Worm (Caenorhabditis elegans) whole organism, L1 larva: ENCODE results near the gene cyn-4.
A peak's percentile ranks its signal among the peaks of the same experiment; 100 is the strongest.

ENCODE experiments used
- C04F5.9 ChIP-seq: sonication (generic microtip); optimal IDR thresholded peaks from 2 replicates; lab custom pipeline; 2016; ENCODE audit warnings: missing genetic modification characterization, missing compliant biosample characterization
- C34B4.2 ChIP-seq: sonication (generic microtip); optimal IDR thresholded peaks from 2 replicates; lab custom pipeline; 2017; ENCODE audit warnings: mild to moderate bottlenecking, missing genetic modification characterization, missing compliant biosample characterization
- Y116A8C.19 ChIP-seq: sonication (generic microtip); optimal IDR thresholded peaks from 2 replicates; lab custom pipeline; 2016; ENCODE audit warnings: missing compliant biosample characterization, missing genetic modification characterization, borderline replicate concordance
- aha-1 ChIP-seq: fragments of 150-350 bp; optimal IDR thresholded peaks from 2 replicates; lab custom pipeline; 2014; ENCODE audit warnings: missing biosample characterization, missing genetic modification characterization
- alr-1 ChIP-seq: fragments of 200-800 bp; sonication (Bioruptor generic); optimal IDR thresholded peaks from 2 replicates; lab custom pipeline; 2018; ENCODE audit warnings: borderline replicate concordance, mild to moderate bottlenecking, missing genetic modification characterization, missing compliant biosample characterization
- aly-2 ChIP-seq: fragments of 150-350 bp; optimal IDR thresholded peaks from 2 replicates; lab custom pipeline; 2014; ENCODE audit warnings: missing biosample characterization, missing genetic modification characterization
- ceh-63 ChIP-seq: fragments of 200-800 bp; sonication (Bioruptor generic); optimal IDR thresholded peaks from 2 replicates; lab custom pipeline; 2018; ENCODE audit warnings: mild to moderate bottlenecking, missing genetic modification characterization, missing compliant biosample characterization
- ceh-8 ChIP-seq: fragments of 200-800 bp; sonication (Bioruptor generic); optimal IDR thresholded peaks from 2 replicates; lab custom pipeline; 2018; ENCODE audit warnings: mild to moderate bottlenecking, missing genetic modification characterization, moderate library complexity, missing compliant biosample characterization
- ceh-82 ChIP-seq, 3 experiments: fragments of 150-350 bp in 1 of 3; sonication (generic microtip) in 2 of 3; optimal IDR thresholded peaks; 2 replicates each; lab custom pipeline; 2014 to 2017; ENCODE audit warnings: missing biosample characterization in 3 of 3, missing genetic modification characterization in 3 of 3
- ceh-88 ChIP-seq: fragments of 200-800 bp; sonication (Bioruptor generic); IDR thresholded peaks from 2 replicates; pipeline ENCODE4 v1.3.6; 2022; ENCODE audit warnings: missing genetic modification characterization, missing compliant biosample characterization
- ces-1 ChIP-seq: fragments of 150-350 bp; optimal IDR thresholded peaks from 2 replicates; lab custom pipeline; 2014; ENCODE audit warnings: missing biosample characterization, missing genetic modification reagents, missing genetic modification characterization
- dpl-1 ChIP-seq, 3 experiments: fragments of 150-350 bp in 2 of 3; sonication (generic microtip) in 1 of 3; optimal IDR thresholded peaks; 2 replicates each; lab custom pipeline; 2014 to 2017; ENCODE audit warnings: missing biosample characterization in 3 of 3, missing genetic modification characterization in 3 of 3, missing genetic modification reagents in 3 of 3
- dsc-1 ChIP-seq: sonication (generic microtip); optimal IDR thresholded peaks from 2 replicates; lab custom pipeline; 2016; ENCODE audit warnings: mild to moderate bottlenecking, missing genetic modification characterization, missing compliant biosample characterization
- efl-3 ChIP-seq: fragments of 200-800 bp; sonication (Bioruptor generic); optimal IDR thresholded peaks from 2 replicates; lab custom pipeline; 2018; ENCODE audit warnings: mild to moderate bottlenecking, missing genetic modification characterization, missing compliant biosample characterization
- elt-3 ChIP-seq, 6 experiments: fragments of 150-350 bp in 1 of 6; sonication (generic microtip); optimal IDR thresholded peaks; 2 replicates each; lab custom pipeline; 2017 to 2018; ENCODE audit warnings: missing biosample characterization in 6 of 6, missing genetic modification characterization in 6 of 6, inconsistent platforms in 1 of 6
- fkh-4 ChIP-seq: sonication (generic microtip); optimal IDR thresholded peaks from 2 replicates; lab custom pipeline; 2016; ENCODE audit warnings: missing compliant biosample characterization, missing genetic modification characterization, borderline replicate concordance
- fkh-8 ChIP-seq: sonication (generic microtip); optimal IDR thresholded peaks from 2 replicates; lab custom pipeline; 2016; ENCODE audit warnings: mild to moderate bottlenecking, missing genetic modification characterization, missing compliant biosample characterization
- hlh-17 ChIP-seq: fragments of 200-800 bp; sonication (Bioruptor generic); optimal IDR thresholded peaks from 2 replicates; lab custom pipeline; 2018; ENCODE audit warnings: missing genetic modification characterization, mild to moderate bottlenecking, missing compliant biosample characterization, moderate library complexity, borderline replicate concordance
- hlh-4 ChIP-seq: sonication (generic microtip); optimal IDR thresholded peaks from 2 replicates; lab custom pipeline; 2016; ENCODE audit warnings: mild to moderate bottlenecking, missing genetic modification characterization, missing compliant biosample characterization
- hpl-2 ChIP-seq: fragments of 150-350 bp; optimal IDR thresholded peaks from 2 replicates; lab custom pipeline; 2014; ENCODE audit warnings: missing biosample characterization, missing genetic modification reagents, missing genetic modification characterization
- isw-1 ChIP-seq: fragments of 200-800 bp; sonication (Bioruptor generic); IDR thresholded peaks from 2 replicates; pipeline ENCODE4 v1.3.6; 2022; ENCODE audit warnings: missing genetic modification characterization, missing compliant biosample characterization
- lin-13 ChIP-seq: fragments of 150-350 bp; optimal IDR thresholded peaks from 2 replicates; lab custom pipeline; 2014; ENCODE audit warnings: missing biosample characterization, missing genetic modification reagents, missing genetic modification characterization
- lin-14 ChIP-seq: fragments of 200-800 bp; sonication (Bioruptor generic); optimal IDR thresholded peaks from 2 replicates; lab custom pipeline; 2018; ENCODE audit warnings: mild to moderate bottlenecking, missing genetic modification characterization, moderate library complexity, missing compliant biosample characterization
- lin-15B ChIP-seq: fragments of 150-350 bp; sonication (generic microtip); optimal IDR thresholded peaks from 3 replicates; lab custom pipeline; 2014; ENCODE audit warnings: missing biosample characterization, missing genetic modification characterization
- lin-35 ChIP-seq, 2 experiments: fragments of 150-350 bp; optimal IDR thresholded peaks; 2 replicates each; lab custom pipeline; 2014; ENCODE audit warnings: missing biosample characterization in 2 of 2, missing genetic modification characterization in 2 of 2, missing genetic modification reagents in 2 of 2
- lin-39 ChIP-seq: fragments of 150-350 bp; optimal IDR thresholded peaks from 2 replicates; lab custom pipeline; 2014; ENCODE audit warnings: missing biosample characterization, missing genetic modification reagents, missing genetic modification characterization
- lir-3 ChIP-seq: sonication (generic microtip); optimal IDR thresholded peaks from 2 replicates; lab custom pipeline; 2016; ENCODE audit warnings: mild to moderate bottlenecking, missing genetic modification characterization, moderate library complexity, missing compliant biosample characterization; ENCODE audit not compliant: poor library complexity
- lsy-2 ChIP-seq, 2 experiments: fragments of 150-350 bp; optimal IDR thresholded peaks; 2 replicates each; lab custom pipeline; 2014; ENCODE audit warnings: missing biosample characterization in 2 of 2, missing genetic modification characterization in 2 of 2
- mab-9 ChIP-seq: fragments of 200-800 bp; sonication (Bioruptor generic); IDR thresholded peaks from 2 replicates; pipeline ENCODE4 v1.3.6; 2022; ENCODE audit warnings: missing genetic modification reagents, missing genetic modification characterization, missing compliant biosample characterization
- mef-2 ChIP-seq: fragments of 150-350 bp; optimal IDR thresholded peaks from 2 replicates; lab custom pipeline; 2014; ENCODE audit warnings: missing biosample characterization, missing genetic modification characterization
- nhr-11 ChIP-seq: fragments of 150-350 bp; optimal IDR thresholded peaks from 2 replicates; lab custom pipeline; 2014; ENCODE audit warnings: missing biosample characterization, missing genetic modification characterization
- nhr-12 ChIP-seq: sonication (generic microtip); optimal IDR thresholded peaks from 2 replicates; lab custom pipeline; 2017; ENCODE audit warnings: missing biosample characterization, missing genetic modification characterization
- nhr-19 ChIP-seq: fragments of 200-800 bp; sonication (Bioruptor generic); conservative IDR thresholded peaks from 2 replicates; pipeline ENCODE4 v1.3.6; 2022; ENCODE audit warnings: missing genetic modification characterization, missing compliant biosample characterization
- nhr-20 ChIP-seq: sonication (generic microtip); optimal IDR thresholded peaks from 2 replicates; lab custom pipeline; 2016; ENCODE audit warnings: mild to moderate bottlenecking, missing genetic modification characterization, missing compliant biosample characterization
- nhr-71 ChIP-seq: sonication (generic microtip); optimal IDR thresholded peaks from 2 replicates; lab custom pipeline; 2016; ENCODE audit warnings: mild to moderate bottlenecking, missing genetic modification characterization, moderate library complexity, missing compliant biosample characterization
- nhr-77 ChIP-seq: fragments of 150-350 bp; optimal IDR thresholded peaks from 2 replicates; lab custom pipeline; 2014; ENCODE audit warnings: missing biosample characterization, missing genetic modification characterization
- nhr-84 ChIP-seq: sonication (generic microtip); optimal IDR thresholded peaks from 2 replicates; lab custom pipeline; 2017; ENCODE audit warnings: missing biosample characterization, missing genetic modification characterization
- nhr-90 ChIP-seq: sonication (generic microtip); optimal IDR thresholded peaks from 2 replicates; lab custom pipeline; 2016; ENCODE audit warnings: mild to moderate bottlenecking, missing genetic modification characterization, missing compliant biosample characterization; ENCODE audit not compliant: poor library complexity
- pag-3 ChIP-seq: sonication (generic microtip); optimal IDR thresholded peaks from 2 replicates; lab custom pipeline; 2017; ENCODE audit warnings: missing genetic modification characterization, mild to moderate bottlenecking, missing compliant biosample characterization, antibody characterized with exemption, borderline replicate concordance; ENCODE audit not compliant: insufficient read depth
- pqm-1 ChIP-seq: sonication (generic microtip); optimal IDR thresholded peaks from 3 replicates; lab custom pipeline; 2017; ENCODE audit warnings: missing biosample characterization, missing genetic modification characterization
- skn-1 ChIP-seq: fragments of 150-350 bp; optimal IDR thresholded peaks from 2 replicates; lab custom pipeline; 2014; ENCODE audit warnings: missing biosample characterization, missing genetic modification characterization
- sup-37 ChIP-seq: fragments of 200-800 bp; sonication (Bioruptor generic); optimal IDR thresholded peaks from 2 replicates; lab custom pipeline; 2018; ENCODE audit warnings: mild to moderate bottlenecking, missing genetic modification characterization, missing compliant biosample characterization
- swsn-7 ChIP-seq: sonication (generic microtip); optimal IDR thresholded peaks from 2 replicates; lab custom pipeline; 2016; ENCODE audit warnings: missing genetic modification characterization, missing compliant biosample characterization
- tbx-2 ChIP-seq: sonication (generic microtip); optimal IDR thresholded peaks from 2 replicates; lab custom pipeline; 2016; ENCODE audit warnings: missing genetic modification characterization, missing compliant biosample characterization
- unc-30 ChIP-seq: sonication (generic microtip); optimal IDR thresholded peaks from 2 replicates; lab custom pipeline; 2017; ENCODE audit warnings: missing biosample characterization, missing genetic modification characterization
- unc-62 ChIP-seq: fragments of 150-350 bp; optimal IDR thresholded peaks from 2 replicates; lab custom pipeline; 2014; ENCODE audit warnings: missing biosample characterization, missing genetic modification reagents, missing genetic modification characterization
- unc-98 ChIP-seq: fragments of 200-800 bp; sonication (Bioruptor generic); IDR thresholded peaks from 2 replicates; pipeline ENCODE4 v1.3.6; 2022; ENCODE audit warnings: missing genetic modification characterization, missing compliant biosample characterization
- vab-15 ChIP-seq: sonication (generic microtip); optimal IDR thresholded peaks from 2 replicates; lab custom pipeline; 2017; ENCODE audit warnings: missing genotype, mild to moderate bottlenecking, missing genetic modification characterization, missing compliant biosample characterization
- xbp-1 ChIP-seq: sonication (generic microtip); optimal IDR thresholded peaks from 2 replicates; lab custom pipeline; 2016; ENCODE audit warnings: missing genetic modification characterization, missing compliant biosample characterization

The cyn-4 gene

DNA sequence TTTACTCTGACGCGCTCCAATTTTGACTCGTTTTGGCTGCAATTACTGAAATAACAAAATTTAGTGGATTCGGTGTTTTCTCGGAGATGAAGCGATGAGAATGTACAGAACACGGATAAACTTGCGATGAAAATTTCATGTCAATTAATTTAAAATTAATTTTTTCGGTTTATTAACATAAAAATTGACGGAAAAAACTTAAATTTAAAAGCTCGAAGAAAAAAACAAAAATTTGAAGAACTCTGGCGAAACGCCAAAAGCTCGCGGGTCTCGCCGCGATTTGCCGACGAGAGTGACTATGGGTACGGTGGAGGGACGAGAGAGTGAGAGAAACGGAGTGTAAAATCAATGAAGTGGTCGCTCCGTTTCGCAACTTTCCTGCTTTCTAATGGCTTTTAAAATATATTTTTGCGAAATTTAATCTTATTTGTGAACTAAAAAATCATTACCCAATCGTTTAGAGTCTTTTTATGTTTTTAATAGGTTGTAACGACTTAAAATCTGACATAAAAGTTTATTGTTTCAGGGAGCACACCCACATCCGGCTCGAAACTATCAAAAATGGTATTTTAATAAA, 3.7 kb downstream of the cyn-4 start, which contains the start of the genes gmps-1 and cap-2 (continued):
- TF ChIP-seq ceh-88 (GFP tag; lab: Robert Waterston, UW) (peak; percentile 92), lir-3 (peak; percentile 91), lin-35 (GFP tag; optimal IDR thresholded peaks at IDR 0.05; lab: Kevin White, UChicago) (peak; percentile 86 to 91), nhr-77 (peak; percentile 90), ceh-63 (no peak), lin-13 (peak; percentile 95), nhr-90 (tag; lab: Kevin White, UChicago) (peak; percentile 96), aly-2 (peak; percentile 93), nhr-11 (tag; lab: Kevin White, UChicago) (peak; percentile 92), mab-9 (GFP tag; lab: Robert Waterston, UW) (peak; percentile 95), nhr-20 (peak; percentile 98), ceh-8 (GFP tag; lab: Kevin White, UChicago) (peak; percentile 94), aha-1 (tag; lab: Kevin White, UChicago) (peak; percentile 85), alr-1 (tag; lab: Kevin White, UChicago) (no peak), xbp-1 (peak; percentile 96), lsy-2 (tag; optimal IDR thresholded peaks at IDR 0.05; lab: Kevin White, UChicago) (peak; percentile 100), hpl-2 (GFP tag; lab: Kevin White, UChicago) (peak; percentile 91), lin-39 (peak; percentile 97), lin-14 (GFP tag; lab: Kevin White, UChicago) (peak; percentile 96), nhr-84 (tag; lab: Kevin White, UChicago) (peak; percentile 28), elt-3 (tag; optimal IDR thresholded peaks at IDR 0.05; lab: Kevin White, UChicago) (peak in 4 of 6 experiments; percentile 23 to 86 (median 46)), fkh-8 (tag; lab: Kevin White, UChicago) (peak; percentile 96), mef-2 (tag; lab: Kevin White, UChicago) (peak; percentile 24), vab-15 (peak; percentile 63), pag-3 (tag; lab: Kevin White, UChicago) (no peak), sup-37 (peak; percentile 96), Y116A8C.19 (tag; lab: Kevin White, UChicago) (no peak), efl-3 (peak; percentile 92), ces-1 (no peak), lin-15B (tag; lab: Kevin White, UChicago) (peak; percentile 81), unc-62 (GFP tag; lab: Kevin White, UChicago) (peak; percentile 78)

DNA sequence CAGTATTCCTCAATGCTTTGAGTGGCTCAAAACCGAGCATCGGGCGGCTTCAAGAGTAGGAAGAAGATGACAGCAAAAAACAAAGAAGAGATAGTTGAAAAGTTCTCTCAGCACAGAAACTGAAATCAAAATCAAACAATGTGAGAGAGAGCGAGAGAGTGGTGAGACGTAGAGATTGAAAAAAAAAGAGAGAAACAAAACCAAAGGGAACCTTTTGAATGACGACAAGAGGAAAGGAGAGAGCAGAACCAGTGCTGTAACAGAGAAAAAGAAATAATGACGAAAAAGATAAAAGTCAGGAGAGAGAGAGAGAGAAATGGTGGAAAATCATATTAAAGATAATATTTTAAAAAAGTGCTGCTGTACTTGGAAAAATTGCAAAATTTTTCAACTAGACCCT, 5.2 kb downstream of the cyn-4 start:
- TF ChIP-seq swsn-7 (tag; lab: Kevin White, UChicago) (no peak), unc-30 (no peak), dpl-1 (GFP tag; optimal IDR thresholded peaks at IDR 0.05; lab: Kevin White, UChicago) (peak in 2 of 3 experiments; percentile 3 to 18), mab-9 (GFP tag; lab: Robert Waterston, UW) (no peak), Y116A8C.19 (tag; lab: Kevin White, UChicago) (no peak), dsc-1 (tag; lab: Kevin White, UChicago) (no peak), lsy-2 (tag; optimal IDR thresholded peaks at IDR 0.05; lab: Kevin White, UChicago) (peak; percentile 62 to 81), hpl-2 (GFP tag; lab: Kevin White, UChicago) (no peak), xbp-1 (no peak), C04F5.9 (peak; percentile 90), lir-3 (no peak), lin-35 (GFP tag; optimal IDR thresholded peaks at IDR 0.05; lab: Kevin White, UChicago) (peak; percentile 0 to 8), lin-39 (no peak), fkh-4 (no peak), skn-1 (tag; lab: Kevin White, UChicago) (peak; percentile 15), C34B4.2 (tag; lab: Kevin White, UChicago) (no peak), mef-2 (tag; lab: Kevin White, UChicago) (no peak), lin-14 (GFP tag; lab: Kevin White, UChicago) (peak; percentile 59), tbx-2 (tag; lab: Kevin White, UChicago) (no peak), unc-98 (GFP tag; lab: Robert Waterston, UW) (no peak; the same call in 1 of the 2 replicates), hlh-17 (GFP tag; lab: Kevin White, UChicago) (no peak), nhr-19 (no peak), elt-3 (tag; optimal IDR thresholded peaks at IDR 0.05; lab: Kevin White, UChicago) (no peak), nhr-12 (no peak), ceh-82 (tag; optimal IDR thresholded peaks at IDR 0.05; lab: Kevin White, UChicago) (peak in 1 of 3 experiments; percentile 11), nhr-71 (tag; lab: Kevin White, UChicago) (peak; percentile 57), pqm-1 (tag; lab: Kevin White, UChicago) (no peak), hlh-4 (tag; lab: Kevin White, UChicago) (no peak), isw-1 (GFP tag; lab: Robert Waterston, UW) (no peak)
